Fruit fly (Drosophila melanogaster): ENCODE results near the gene fru.

DNA sequence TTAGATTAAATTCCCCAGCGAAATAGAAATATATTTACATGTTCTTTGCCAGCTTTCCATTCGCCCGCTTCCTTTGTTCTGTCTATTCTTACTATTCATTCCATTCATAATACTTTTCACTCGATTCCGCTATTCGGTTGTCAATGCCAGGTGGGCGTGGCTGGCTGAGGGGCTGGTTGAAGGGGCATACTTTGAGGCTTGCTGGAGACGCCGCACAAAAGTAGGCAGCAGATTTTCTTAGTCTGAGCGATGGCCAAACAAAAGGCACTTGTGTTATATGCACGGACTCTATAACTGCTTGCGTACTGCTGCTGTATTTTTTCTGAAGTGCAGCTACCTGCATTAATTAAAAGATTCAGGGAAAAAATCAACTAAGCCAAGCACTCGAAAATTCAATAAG is 37.7 kb downstream of the fru start:
- TF ChIP-seq psq (optimal IDR thresholded peaks at IDR 0.05): no peak
- TF ChIP-seq Myc (optimal IDR thresholded peaks at IDR 0.05): no peak
- TF ChIP-seq Sin3A (optimal IDR thresholded peaks at IDR 0.05): no peak
- TF ChIP-seq h (optimal IDR thresholded peaks at IDR 0.05): no peak
